Fruit fly (Drosophila melanogaster): ENCODE data around the gene Rb97D.

Gene Rb97D

dm6 chr3R:26892764-26893163 lies 17.2 kb upstream of the Rb97D start (continued):
- peak; percentile 45 for TF ChIP-seq CG12219 (GFP tag; optimal IDR thresholded peaks at IDR 0.05)
- TF ChIP-seq CG1529 (GFP tag; optimal IDR thresholded peaks at IDR 0.05) = no peak
- TF ChIP-seq CG2712 (tag; optimal IDR thresholded peaks at IDR 0.05) = peak; percentile 19
- TF ChIP-seq CG4707 (GFP tag; optimal IDR thresholded peaks at IDR 0.05) = peak; percentile 20
- TF ChIP-seq CG13424 (tag; optimal IDR thresholded peaks at IDR 0.05) = peak; percentile 45
- TF ChIP-seq CG33213 (GFP tag; optimal IDR thresholded peaks at IDR 0.05) = no peak
- TF ChIP-seq az2 (GFP tag; optimal IDR thresholded peaks at IDR 0.05) = peak; percentile 33
- TF ChIP-seq CG16779 (GFP tag; IDR thresholded peaks at IDR 0.05) = no peak
- TF ChIP-seq Dll (GFP tag; IDR thresholded peaks at IDR 0.05; ENCODE audit: partially characterized antibody) = no peak
- peak in 1 of 2 experiments; percentile 2 for TF ChIP-seq Eip74EF (GFP tag; optimal IDR thresholded peaks at IDR 0.05)
- peak; percentile 28; the same call in 1 of the 2 replicates for TF ChIP-seq ranshi (GFP tag; IDR thresholded peaks at IDR 0.05)
- no peak for TF ChIP-seq CG4820 (GFP tag; optimal IDR thresholded peaks at IDR 0.05)
- TF ChIP-seq CG8388 (GFP tag; optimal IDR thresholded peaks at IDR 0.05) = peak; percentile 99
- no peak for TF ChIP-seq Kr (GFP tag; optimal IDR thresholded peaks at IDR 0.05)
- TF ChIP-seq CG3838 (GFP tag; optimal IDR thresholded peaks at IDR 0.05) = no peak
- TF ChIP-seq CG32772 (GFP tag; IDR thresholded peaks at IDR 0.05) = no peak
- peak; percentile 41 for TF ChIP-seq CG15601 (tag; optimal IDR thresholded peaks at IDR 0.05)
- peak; percentile 41; the same call in 1 of the 3 replicates for TF ChIP-seq zfh1 (GFP tag; IDR thresholded peaks at IDR 0.05)
- TF ChIP-seq unc-4 (GFP tag; IDR thresholded peaks at IDR 0.05; ENCODE audit: partially characterized antibody) = no peak
- no peak for TF ChIP-seq Scr (GFP tag; IDR thresholded peaks at IDR 0.05; ENCODE audit: partially characterized antibody)
- TF ChIP-seq row (GFP tag; IDR thresholded peaks at IDR 0.05) = peak; percentile 74
- TF ChIP-seq inv (GFP tag; IDR thresholded peaks at IDR 0.05; ENCODE audit: partially characterized antibody) = no peak
- no peak for TF ChIP-seq sima (GFP tag; optimal IDR thresholded peaks at IDR 0.05)
- no peak for TF ChIP-seq luna (GFP tag; optimal IDR thresholded peaks at IDR 0.05)
- TF ChIP-seq H2.0 (GFP tag; IDR thresholded peaks at IDR 0.05) = no peak
- TF ChIP-seq CoRest (tag; optimal IDR thresholded peaks at IDR 0.05) = peak; percentile 62
- TF ChIP-seq CG31441 (GFP tag; IDR thresholded peaks at IDR 0.05) = peak; percentile 28; the same call in 1 of the 2 replicates
- TF ChIP-seq NC2α (GFP tag; optimal IDR thresholded peaks at IDR 0.05) = no peak
- no peak for TF ChIP-seq kni (GFP tag; optimal IDR thresholded peaks at IDR 0.05)
- peak; percentile 30; the same call in 1 of the 2 replicates for TF ChIP-seq esg (GFP tag; conservative IDR thresholded peaks at IDR 0.05)
- TF ChIP-seq CG6791 (GFP tag; IDR thresholded peaks at IDR 0.05; ENCODE audit: partially characterized antibody) = no peak
- 0 out of 3 replicates have a peak, but pooled peaks have one; percentile 27 for TF ChIP-seq otp (GFP tag; IDR thresholded peaks at IDR 0.05)
- peak; percentile 60 for TF ChIP-seq Oli (tag; optimal IDR thresholded peaks at IDR 0.05)
- peak; percentile 61 for TF ChIP-seq Sox102F (GFP tag; optimal IDR thresholded peaks at IDR 0.05)
- TF ChIP-seq CG13775 (GFP tag; optimal IDR thresholded peaks at IDR 0.05) = peak; percentile 18
- peak; percentile 16 for TF ChIP-seq tx (GFP tag; optimal IDR thresholded peaks at IDR 0.05)
- no peak for TF ChIP-seq CG18599 (GFP tag; optimal IDR thresholded peaks at IDR 0.05)
- TF ChIP-seq Fer3 (tag; optimal IDR thresholded peaks at IDR 0.05) = no peak
- peak; percentile 41 for TF ChIP-seq CG11504 (tag; optimal IDR thresholded peaks at IDR 0.05)
- TF ChIP-seq Bteb2 (GFP tag; optimal IDR thresholded peaks at IDR 0.05) = no peak
- no peak for TF ChIP-seq HLH54F (GFP tag; optimal IDR thresholded peaks at IDR 0.05)
- no peak for TF ChIP-seq slp2 (GFP tag; optimal IDR thresholded peaks at IDR 0.05)
- peak; percentile 37 for TF ChIP-seq CG30403 (GFP tag; optimal IDR thresholded peaks at IDR 0.05)
- no peak for TF ChIP-seq CG3281 (GFP tag; optimal IDR thresholded peaks at IDR 0.05)
- peak; percentile 22 for TF ChIP-seq Blimp-1 (GFP tag; optimal IDR thresholded peaks at IDR 0.05)
- peak; percentile 7 for TF ChIP-seq Ets97D (GFP tag; optimal IDR thresholded peaks at IDR 0.05)
- no peak for TF ChIP-seq kah (GFP tag; optimal IDR thresholded peaks at IDR 0.05)
- no peak for TF ChIP-seq Mad (GFP tag; optimal IDR thresholded peaks at IDR 0.05)
- 0 out of 3 replicates have a peak, but pooled peaks have one; percentile 11 for TF ChIP-seq Aef1 (GFP tag; IDR thresholded peaks at IDR 0.05)
- TF ChIP-seq pita (GFP tag; optimal IDR thresholded peaks at IDR 0.05) = no peak
